Fruit fly (Drosophila melanogaster): Measurements from ENCODE around the gene CG4766.

CG4766 gene

DNA sequence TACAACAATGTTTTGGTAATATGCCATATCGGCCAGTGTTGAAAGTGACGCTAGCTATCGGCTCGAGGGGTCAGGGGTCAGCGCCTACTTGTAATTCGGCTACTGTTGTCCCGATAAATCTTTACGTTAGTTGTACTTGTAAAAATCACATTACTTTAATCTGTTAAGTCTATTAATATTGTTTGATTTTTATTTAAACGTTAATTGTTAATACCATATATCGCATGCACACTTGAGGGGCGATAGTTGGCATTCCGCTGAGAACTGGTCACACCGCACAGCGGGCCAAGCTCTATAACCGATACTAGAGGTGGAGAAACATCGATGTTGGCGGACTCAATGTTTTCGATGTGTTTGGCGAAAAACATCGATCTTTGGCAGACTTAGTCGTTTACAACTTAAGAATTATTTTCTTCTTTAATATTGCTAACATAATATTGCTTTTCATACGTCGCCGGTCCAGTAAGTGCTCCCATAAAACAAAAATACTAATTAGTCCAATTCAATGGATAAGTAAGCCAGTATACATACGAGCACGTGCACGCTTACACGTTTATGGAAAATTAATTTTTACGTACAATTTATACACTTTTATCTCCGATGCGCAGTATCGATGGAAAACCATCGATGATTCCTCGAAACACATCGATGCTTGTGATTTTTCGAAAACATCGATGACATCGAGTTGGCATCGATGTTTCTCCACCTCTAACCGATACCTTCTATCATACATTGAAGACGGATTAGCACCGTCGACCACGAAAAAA, 36.8 kb upstream of the CG4766 start, which contains the start of the genes rux and MCTS1 (continued):
- TF ChIP-seq nmo (GFP tag; optimal IDR thresholded peaks at IDR 0.05) (peak; percentile 64), schlank (tag; optimal IDR thresholded peaks at IDR 0.05) (no peak), CG10147 (GFP tag; optimal IDR thresholded peaks at IDR 0.05) (no peak), CG17385 (GFP tag; optimal IDR thresholded peaks at IDR 0.05) (no peak), Dp (GFP tag; optimal IDR thresholded peaks at IDR 0.05) (peak; percentile 20), CG32532 (GFP tag; IDR thresholded peaks at IDR 0.05) (peak; percentile 44; the same call in 1 of the 2 replicates), Kr (GFP tag; optimal IDR thresholded peaks at IDR 0.05) (no peak), CG2202 (tag; optimal IDR thresholded peaks at IDR 0.05) (no peak), Fer2 (tag; optimal IDR thresholded peaks at IDR 0.05) (no peak), zen (tag; optimal IDR thresholded peaks at IDR 0.05) (peak; percentile 17), ro (GFP tag; IDR thresholded peaks at IDR 0.05) (no peak), Asciz (GFP tag; optimal IDR thresholded peaks at IDR 0.05) (no peak), CG12744 (GFP tag; optimal IDR thresholded peaks at IDR 0.05) (no peak), MESR4 (GFP tag; optimal IDR thresholded peaks at IDR 0.05) (peak; percentile 44), Dfd (GFP tag; optimal IDR thresholded peaks at IDR 0.05) (no peak), CG30020 (tag; optimal IDR thresholded peaks at IDR 0.05) (peak; percentile 17), sim (GFP tag; IDR thresholded peaks at IDR 0.05) (no peak), chif (GFP tag; optimal IDR thresholded peaks at IDR 0.05) (peak in 1 of 2 experiments; percentile 19), Xbp1 (GFP tag; optimal IDR thresholded peaks at IDR 0.05) (peak; percentile 19), slou (GFP tag; optimal IDR thresholded peaks at IDR 0.05) (no peak), CG3726 (GFP tag; IDR thresholded peaks at IDR 0.05) (no peak), hb (GFP tag; IDR thresholded peaks at IDR 0.05; ENCODE audit: partially characterized antibody) (peak; percentile 90), Dad (GFP tag; optimal IDR thresholded peaks at IDR 0.05) (peak; percentile 43), crp (GFP tag; optimal IDR thresholded peaks at IDR 0.05) (peak in 1 of 2 experiments; percentile 2), oc (tag; optimal IDR thresholded peaks at IDR 0.05) (no peak), exex (tag; optimal IDR thresholded peaks at IDR 0.05) (no peak), ftz-f1 (GFP tag; optimal IDR thresholded peaks at IDR 0.05) (no peak), sqz (GFP tag; optimal IDR thresholded peaks at IDR 0.05) (no peak), Atf-2 (GFP tag; optimal IDR thresholded peaks at IDR 0.05) (no peak), CG7987 (GFP tag; optimal IDR thresholded peaks at IDR 0.05) (no peak), Scr (GFP tag; IDR thresholded peaks at IDR 0.05; ENCODE audit: partially characterized antibody) (peak; percentile 96), Elba2 (GFP tag; optimal IDR thresholded peaks at IDR 0.05) (no peak), CG9817 (tag; optimal IDR thresholded peaks at IDR 0.05) (peak; percentile 19), vnd (GFP tag; IDR thresholded peaks at IDR 0.05; ENCODE audit: partially characterized antibody) (peak; percentile 92), pb (GFP tag; optimal IDR thresholded peaks at IDR 0.05) (no peak), dpn (GFP tag; optimal IDR thresholded peaks at IDR 0.05) (peak in 1 of 2 experiments; percentile 27), CHES-1-like (GFP tag; optimal IDR thresholded peaks at IDR 0.05) (peak; percentile 32), Dref (GFP tag; IDR thresholded peaks at IDR 0.05) (peak; percentile 93), CG17361 (GFP tag; IDR thresholded peaks at IDR 0.05) (peak; percentile 67), hbn (GFP tag; IDR thresholded peaks at IDR 0.05; ENCODE audit: partially characterized antibody) (peak; percentile 87), Ets97D (GFP tag; optimal IDR thresholded peaks at IDR 0.05) (peak; percentile 56), grau (tag; optimal IDR thresholded peaks at IDR 0.05) (peak; percentile 11), tio (GFP tag; optimal IDR thresholded peaks at IDR 0.05) (peak; percentile 42), Hr3 (GFP tag; optimal IDR thresholded peaks at IDR 0.05) (peak; percentile 14), CG18764 (GFP tag; optimal IDR thresholded peaks at IDR 0.05) (no peak), CG6765 (GFP tag; optimal IDR thresholded peaks at IDR 0.05) (no peak), CG14860 (GFP tag; IDR thresholded peaks at IDR 0.05; ENCODE audit: partially characterized antibody) (peak; percentile 91), CG3065 (GFP tag; optimal IDR thresholded peaks at IDR 0.05) (no peak), CG9437 (GFP tag; optimal IDR thresholded peaks at IDR 0.05) (peak; percentile 34)

All from whole organism, embryonic.